Worm (Caenorhabditis elegans): ENCODE data around the gene Y11D7A.7.

Gene Y11D7A.7

ce11 chrIV:9216437-9216836 is 32.9 kb upstream of the Y11D7A.7 start (continued):
- no peak for TF ChIP-seq nhr-77 (tag; optimal IDR thresholded peaks at IDR 0.05)
- TF ChIP-seq unc-39 (tag; optimal IDR thresholded peaks at IDR 0.05) = no peak
- no peak for TF ChIP-seq nhr-12 (tag; optimal IDR thresholded peaks at IDR 0.05)
- no peak for TF ChIP-seq aly-2 (tag; optimal IDR thresholded peaks at IDR 0.05)
- no peak for TF ChIP-seq fkh-2 (tag; optimal IDR thresholded peaks at IDR 0.05)
- no peak for TF ChIP-seq elt-2 (tag; optimal IDR thresholded peaks at IDR 0.05)
- TF ChIP-seq tbx-2 (tag; optimal IDR thresholded peaks at IDR 0.05) = no peak
- TF ChIP-seq ceh-9 (tag; optimal IDR thresholded peaks at IDR 0.05) = no peak
- no peak for TF ChIP-seq unc-62 (GFP tag; optimal IDR thresholded peaks at IDR 0.05)
- TF ChIP-seq ama-1 (optimal IDR thresholded peaks at IDR 0.05) = peak; percentile 52
- peak; percentile 4 for TF ChIP-seq nhr-23 (tag; optimal IDR thresholded peaks at IDR 0.05)
- peak; percentile 16 for TF ChIP-seq lin-15B (tag; optimal IDR thresholded peaks at IDR 0.05)
- no peak for TF ChIP-seq nhr-76 (tag; optimal IDR thresholded peaks at IDR 0.05)
- no peak for TF ChIP-seq mml-1 (tag; optimal IDR thresholded peaks at IDR 0.05)
- TF ChIP-seq ceh-28 (tag; optimal IDR thresholded peaks at IDR 0.05) = no peak
- peak; percentile 63 for TF ChIP-seq nfya-1 (tag; optimal IDR thresholded peaks at IDR 0.05; ENCODE audit: insufficient read depth)
- TF ChIP-seq nhr-28 (tag; optimal IDR thresholded peaks at IDR 0.05) = no peak
- peak; percentile 75 for TF ChIP-seq egl-5 (tag; optimal IDR thresholded peaks at IDR 0.05)

- no peak for TF ChIP-seq mml-1 (tag; optimal IDR thresholded peaks at IDR 0.05)
- TF ChIP-seq elt-2 (tag; optimal IDR thresholded peaks at IDR 0.05) = peak; percentile 70
- TF ChIP-seq nhr-237 (tag; optimal IDR thresholded peaks at IDR 0.05) = no peak
- peak; percentile 25 for TF ChIP-seq pqm-1 (tag; optimal IDR thresholded peaks at IDR 0.05)
- TF ChIP-seq ztf-4 (tag; optimal IDR thresholded peaks at IDR 0.05) = no peak
Measured at ce11 chrIV:9216956-9217355, 32.4 kb upstream of the Y11D7A.7 start.

- TF ChIP-seq ZK546.5 (tag; optimal IDR thresholded peaks at IDR 0.05) = no peak
- TF ChIP-seq unc-39 (tag; optimal IDR thresholded peaks at IDR 0.05) = no peak
- TF ChIP-seq aly-2 (tag; optimal IDR thresholded peaks at IDR 0.05) = no peak
- no peak for TF ChIP-seq nhr-28 (tag; optimal IDR thresholded peaks at IDR 0.05)
- no peak for TF ChIP-seq elt-1 (tag; optimal IDR thresholded peaks at IDR 0.05)
- no peak for TF ChIP-seq ama-1 (optimal IDR thresholded peaks at IDR 0.05)
- no peak for TF ChIP-seq egl-5 (tag; optimal IDR thresholded peaks at IDR 0.05)
- TF ChIP-seq lsy-12 (tag; optimal IDR thresholded peaks at IDR 0.05) = no peak
- TF ChIP-seq hmg-11 (tag; optimal IDR thresholded peaks at IDR 0.05) = no peak
- TF ChIP-seq snpc-4 (tag; optimal IDR thresholded peaks at IDR 0.05) = no peak
- TF ChIP-seq nhr-76 (tag; optimal IDR thresholded peaks at IDR 0.05) = no peak
- no peak for TF ChIP-seq ceh-28 (tag; optimal IDR thresholded peaks at IDR 0.05)
- no peak for TF ChIP-seq skn-1 (tag; optimal IDR thresholded peaks at IDR 0.05)
- TF ChIP-seq sea-2 (GFP tag; optimal IDR thresholded peaks at IDR 0.05) = no peak
- TF ChIP-seq unc-62 (GFP tag; optimal IDR thresholded peaks at IDR 0.05) = no peak
- TF ChIP-seq pqm-1 (tag; optimal IDR thresholded peaks at IDR 0.05) = no peak
Measured at ce11 chrIV:9217426-9217825, 31.9 kb upstream of the Y11D7A.7 start, which contains the start of gene C46C2.2. Gene C46C2.2, plus strand, starts transcription at chrIV:9217726.

- TF ChIP-seq ztf-11 (tag; optimal IDR thresholded peaks at IDR 0.05) = no peak
- TF ChIP-seq ztf-4 (tag; optimal IDR thresholded peaks at IDR 0.05) = no peak
- no peak for TF ChIP-seq nhr-25 (tag; optimal IDR thresholded peaks at IDR 0.05)
- TF ChIP-seq mml-1 (tag; optimal IDR thresholded peaks at IDR 0.05) = no peak
- TF ChIP-seq snpc-4 (tag; optimal IDR thresholded peaks at IDR 0.05) = no peak
- TF ChIP-seq zag-1 (tag; optimal IDR thresholded peaks at IDR 0.05) = no peak
- no peak for TF ChIP-seq aly-2 (tag; optimal IDR thresholded peaks at IDR 0.05)
- TF ChIP-seq nhr-77 (tag; optimal IDR thresholded peaks at IDR 0.05) = no peak
- no peak for TF ChIP-seq nhr-43 (tag; optimal IDR thresholded peaks at IDR 0.05; ENCODE audit: poor library complexity, severe bottlenecking)
- no peak for TF ChIP-seq ceh-82 (tag; optimal IDR thresholded peaks at IDR 0.05)
- no peak for TF ChIP-seq ceh-28 (tag; optimal IDR thresholded peaks at IDR 0.05)
- TF ChIP-seq unc-62 (GFP tag; optimal IDR thresholded peaks at IDR 0.05) = no peak
- TF ChIP-seq ceh-9 (tag; optimal IDR thresholded peaks at IDR 0.05) = no peak
- no peak for TF ChIP-seq tbx-2 (tag; optimal IDR thresholded peaks at IDR 0.05)
- no peak for TF ChIP-seq egl-27 (tag; optimal IDR thresholded peaks at IDR 0.05)
- no peak for TF ChIP-seq nhr-237 (tag; optimal IDR thresholded peaks at IDR 0.05)
- TF ChIP-seq elt-3 (tag; optimal IDR thresholded peaks at IDR 0.05) = no peak
- TF ChIP-seq sea-2 (GFP tag; optimal IDR thresholded peaks at IDR 0.05) = no peak
- no peak for TF ChIP-seq lin-15B (tag; optimal IDR thresholded peaks at IDR 0.05)
Measured at ce11 chrIV:9218415-9218814, 30.9 kb upstream of the Y11D7A.7 start.

Data from whole organism, L3 larva.